Worm (Caenorhabditis elegans): Measurements from ENCODE around the gene F29G6.1.
A peak's percentile ranks its signal among the peaks of the same experiment; 100 is the strongest.

F29G6.1 gene

DNA sequence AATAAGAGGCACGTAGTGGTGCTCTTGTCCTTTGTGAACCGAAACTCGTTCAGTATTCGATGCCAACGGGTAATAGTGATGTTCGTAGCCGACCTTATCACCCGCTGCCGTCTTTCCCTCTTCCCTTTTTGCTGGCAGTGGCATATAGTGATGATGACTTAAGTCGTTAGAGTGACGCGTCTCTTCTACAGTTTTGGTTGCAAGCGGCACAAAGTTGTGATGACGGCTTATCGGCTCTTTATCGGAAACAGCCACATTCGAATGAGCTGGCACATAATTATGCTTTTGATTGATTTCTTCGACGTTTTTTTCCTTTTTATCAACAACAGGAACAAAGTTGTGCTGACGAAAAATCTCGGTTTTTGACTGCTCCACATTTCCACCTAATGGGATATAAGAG, 13.3 kb downstream of the F29G6.1 start (continued):
- no peak for TF ChIP-seq cebp-1 (GFP tag; IDR thresholded peaks at IDR 0.05)
- peak; percentile 50 for TF ChIP-seq cebp-1 (tag; optimal IDR thresholded peaks at IDR 0.05)
- no peak for TF ChIP-seq attf-3 (GFP tag; conservative IDR thresholded peaks at IDR 0.05)
- TF ChIP-seq sdz-38 (tag; optimal IDR thresholded peaks at IDR 0.05): no peak
- no peak for TF ChIP-seq B0019.2 (GFP tag; conservative IDR thresholded peaks at IDR 0.05)
- TF ChIP-seq xnd-1 (tag; optimal IDR thresholded peaks at IDR 0.05): no peak
- TF ChIP-seq lsy-27 (tag; optimal IDR thresholded peaks at IDR 0.05; ENCODE audit: borderline replicate concordance, insufficient read depth): no peak
- TF ChIP-seq zim-3 (tag; optimal IDR thresholded peaks at IDR 0.05): no peak
- no peak for TF ChIP-seq hmg-1.2 (GFP tag; IDR thresholded peaks at IDR 0.05)
- TF ChIP-seq ztf-6 (GFP tag; IDR thresholded peaks at IDR 0.05): no peak
- TF ChIP-seq madf-6 (GFP tag; IDR thresholded peaks at IDR 0.05): no peak
- peak; percentile 99 for TF ChIP-seq nhr-80 (tag; optimal IDR thresholded peaks at IDR 0.05)
- TF ChIP-seq Y79H2A.3 (GFP tag; conservative IDR thresholded peaks at IDR 0.05): no peak
- no peak for TF ChIP-seq ztf-26 (tag; optimal IDR thresholded peaks at IDR 0.05)
- TF ChIP-seq egl-44 (GFP tag; IDR thresholded peaks at IDR 0.05): peak; percentile 69; the same call in 1 of the 2 replicates
- TF ChIP-seq tlf-1 (GFP tag; optimal IDR thresholded peaks at IDR 0.05): no peak
- TF ChIP-seq madf-3 (GFP tag; IDR thresholded peaks at IDR 0.05): no peak
- no peak for TF ChIP-seq hsf-1 (GFP tag; IDR thresholded peaks at IDR 0.05)
- TF ChIP-seq mes-4 (tag; optimal IDR thresholded peaks at IDR 0.05): no peak
- no peak for TF ChIP-seq C17E4.6 (GFP tag; IDR thresholded peaks at IDR 0.05)
- TF ChIP-seq F49E8.2 (tag; optimal IDR thresholded peaks at IDR 0.05; ENCODE audit: insufficient read depth): no peak
- peak; percentile 75 for TF ChIP-seq nhr-90 (tag; optimal IDR thresholded peaks at IDR 0.05)
- TF ChIP-seq Y67H2A.10 (GFP tag; conservative IDR thresholded peaks at IDR 0.05): no peak
- TF ChIP-seq D2030.7 (GFP tag; IDR thresholded peaks at IDR 0.05): no peak
- no peak for TF ChIP-seq nfya-1 (tag; optimal IDR thresholded peaks at IDR 0.05; ENCODE audit: borderline replicate concordance, insufficient read depth)
- no peak for TF ChIP-seq ztf-25 (GFP tag; IDR thresholded peaks at IDR 0.05)
- TF ChIP-seq ztf-18 (tag; optimal IDR thresholded peaks at IDR 0.05): no peak
- TF ChIP-seq F57A8.1 (GFP tag; optimal IDR thresholded peaks at IDR 0.05): no peak
- no peak for TF ChIP-seq fkh-3 (tag; optimal IDR thresholded peaks at IDR 0.05)
- TF ChIP-seq ZK185.1 (tag; optimal IDR thresholded peaks at IDR 0.05; ENCODE audit: poor library complexity, severe bottlenecking): no peak
- TF ChIP-seq akir-1 (GFP tag; optimal IDR thresholded peaks at IDR 0.05): no peak
- TF ChIP-seq attf-6 (GFP tag; IDR thresholded peaks at IDR 0.05): no peak
- peak; percentile 96 for TF ChIP-seq ets-4 (GFP tag; optimal IDR thresholded peaks at IDR 0.05)
- no peak for TF ChIP-seq ama-1 (optimal IDR thresholded peaks at IDR 0.05)
- no peak for TF ChIP-seq ama-1 (GFP tag; optimal IDR thresholded peaks at IDR 0.05)
- TF ChIP-seq rec-8 (tag; optimal IDR thresholded peaks at IDR 0.05): no peak
- no peak for TF ChIP-seq let-526 (GFP tag; IDR thresholded peaks at IDR 0.05)
- TF ChIP-seq F37B4.10 (GFP tag; IDR thresholded peaks at IDR 0.05): no peak
- TF ChIP-seq Y53F4B.3 (GFP tag; IDR thresholded peaks at IDR 0.05): no peak
- TF ChIP-seq Y95B8A.8 (GFP tag; IDR thresholded peaks at IDR 0.05): no peak
- TF ChIP-seq lin-35 (GFP tag; optimal IDR thresholded peaks at IDR 0.05): no peak
- peak; percentile 44; the same call in 1 of the 2 replicates for TF ChIP-seq Y53G8AR.9 (GFP tag; conservative IDR thresholded peaks at IDR 0.05)
- TF ChIP-seq ccch-3 (GFP tag; optimal IDR thresholded peaks at IDR 0.05): no peak
- TF ChIP-seq dox-1 (GFP tag; IDR thresholded peaks at IDR 0.05): peak; percentile 73
- no peak for TF ChIP-seq rpc-1 (optimal IDR thresholded peaks at IDR 0.05)
- TF ChIP-seq rpc-1 (tag; optimal IDR thresholded peaks at IDR 0.05): no peak
- TF ChIP-seq sptf-2 (GFP tag; optimal IDR thresholded peaks at IDR 0.05): no peak
- TF ChIP-seq aptf-3 (GFP tag; IDR thresholded peaks at IDR 0.05): no peak
- no peak for TF ChIP-seq F55B11.4 (tag; optimal IDR thresholded peaks at IDR 0.05; ENCODE audit: borderline replicate concordance, insufficient read depth)
- no peak for TF ChIP-seq lir-1 (GFP tag; conservative IDR thresholded peaks at IDR 0.05)

All from whole organism, young adult.